Worm (Caenorhabditis elegans) whole organism, L2 larva: ENCODE measurements around the gene nape-1.

Experiments used
- C34F6.9 ChIP-seq: fragments of 150-350 bp; optimal IDR thresholded peaks from 2 replicates; lab custom pipeline; 2014; ENCODE audit warnings: missing biosample characterization, missing genetic modification characterization
- F13H6.1 ChIP-seq: sonication (generic microtip); optimal IDR thresholded peaks from 2 replicates; lab custom pipeline; 2016; ENCODE audit warnings: missing genetic modification characterization, missing compliant biosample characterization
- ZK546.5 ChIP-seq: sonication (generic microtip); optimal IDR thresholded peaks from 2 replicates; lab custom pipeline; 2017; ENCODE audit warnings: missing biosample characterization, missing genetic modification characterization
- aly-2 ChIP-seq: fragments of 150-350 bp; optimal IDR thresholded peaks from 2 replicates; lab custom pipeline; 2014; ENCODE audit warnings: missing biosample characterization, missing genetic modification characterization
- ceh-16 ChIP-seq: fragments of 150-350 bp; optimal IDR thresholded peaks from 2 replicates; lab custom pipeline; 2014; ENCODE audit warnings: missing biosample characterization, missing genetic modification characterization
- ceh-82 ChIP-seq: fragments of 150-350 bp; optimal IDR thresholded peaks from 2 replicates; lab custom pipeline; 2014; ENCODE audit warnings: missing biosample characterization, missing genetic modification characterization
- crh-2 ChIP-seq: sonication (generic microtip); optimal IDR thresholded peaks from 2 replicates; lab custom pipeline; 2017; ENCODE audit warnings: missing biosample characterization, missing genetic modification characterization
- dmd-4 ChIP-seq: sonication (generic microtip); optimal IDR thresholded peaks from 2 replicates; lab custom pipeline; 2017; ENCODE audit warnings: missing biosample characterization, missing genetic modification characterization
- egl-27 ChIP-seq: sonication (generic microtip); optimal IDR thresholded peaks from 3 replicates; lab custom pipeline; 2017; ENCODE audit warnings: missing biosample characterization, missing genetic modification reagents, missing genetic modification characterization
- elt-1 ChIP-seq: fragments of 150-350 bp; optimal IDR thresholded peaks from 2 replicates; lab custom pipeline; 2014; ENCODE audit warnings: missing biosample characterization, missing genetic modification characterization
- elt-3 ChIP-seq: sonication (generic microtip); optimal IDR thresholded peaks from 2 replicates; lab custom pipeline; 2017; ENCODE audit warnings: missing biosample characterization, missing genetic modification characterization
- fos-1 ChIP-seq: fragments of 150-350 bp; optimal IDR thresholded peaks from 2 replicates; lab custom pipeline; 2014; ENCODE audit warnings: missing biosample characterization, missing genetic modification characterization
- lin-39 ChIP-seq: fragments of 150-350 bp; optimal IDR thresholded peaks from 2 replicates; lab custom pipeline; 2014; ENCODE audit warnings: missing biosample characterization, missing genetic modification reagents, missing genetic modification characterization
- lsy-2 ChIP-seq, 2 experiments: fragments of 150-350 bp in 1 of 2; sonication (generic microtip) in 1 of 2; optimal IDR thresholded peaks; 2 replicates each; lab custom pipeline; 2014 to 2017; ENCODE audit warnings: missing biosample characterization in 2 of 2, missing genetic modification characterization in 2 of 2
- mab-5 ChIP-seq: fragments of 150-350 bp; optimal IDR thresholded peaks from 2 replicates; lab custom pipeline; 2014; ENCODE audit warnings: missing biosample characterization, missing genetic modification characterization
- mbf-1 ChIP-seq: sonication (generic microtip); optimal IDR thresholded peaks from 2 replicates; lab custom pipeline; 2017; ENCODE audit warnings: missing biosample characterization, missing genetic modification characterization
- mdl-1 ChIP-seq, 2 experiments: fragments of 150-350 bp in 1 of 2; sonication (generic microtip) in 1 of 2; optimal IDR thresholded peaks; 2 replicates each; lab custom pipeline; 2017; ENCODE audit warnings: missing biosample characterization in 2 of 2, missing genetic modification characterization in 2 of 2
- nhr-11 ChIP-seq: fragments of 150-350 bp; optimal IDR thresholded peaks from 2 replicates; lab custom pipeline; 2014; ENCODE audit warnings: missing biosample characterization, missing genetic modification characterization
- nhr-12 ChIP-seq: fragments of 150-350 bp; optimal IDR thresholded peaks from 2 replicates; lab custom pipeline; 2014; ENCODE audit warnings: missing biosample characterization, missing genetic modification characterization
- nhr-129 ChIP-seq: fragments of 150-350 bp; optimal IDR thresholded peaks from 2 replicates; lab custom pipeline; 2014; ENCODE audit warnings: missing biosample characterization, missing genetic modification characterization
- nhr-21 ChIP-seq: fragments of 150-350 bp; optimal IDR thresholded peaks from 2 replicates; lab custom pipeline; 2014; ENCODE audit warnings: missing biosample characterization, missing genetic modification characterization
- nhr-6 ChIP-seq: fragments of 150-350 bp; optimal IDR thresholded peaks from 2 replicates; lab custom pipeline; 2014; ENCODE audit warnings: missing biosample characterization, missing genetic modification characterization
- nhr-77 ChIP-seq: fragments of 150-350 bp; optimal IDR thresholded peaks from 2 replicates; lab custom pipeline; 2014; ENCODE audit warnings: missing biosample characterization, missing genetic modification characterization
- peb-1 ChIP-seq: fragments of 150-350 bp; optimal IDR thresholded peaks from 2 replicates; lab custom pipeline; 2014; ENCODE audit warnings: missing biosample characterization, missing genetic modification characterization
- sem-4 ChIP-seq: fragments of 150-350 bp; optimal IDR thresholded peaks from 2 replicates; lab custom pipeline; 2014; ENCODE audit warnings: missing biosample characterization, missing genetic modification reagents, missing genetic modification characterization
- skn-1 ChIP-seq: sonication (generic microtip); optimal IDR thresholded peaks from 2 replicates; lab custom pipeline; 2017; ENCODE audit warnings: missing biosample characterization, missing genetic modification characterization
- sma-3 ChIP-seq: sonication (generic microtip); optimal IDR thresholded peaks from 2 replicates; lab custom pipeline; 2016; ENCODE audit warnings: missing genetic modification reagents, missing genetic modification characterization, missing compliant biosample characterization
- sma-9 ChIP-seq, 2 experiments: fragments of 150-350 bp in 1 of 2; sonication (generic microtip) in 1 of 2; optimal IDR thresholded peaks; 2 replicates each; lab custom pipeline; 2014 to 2016; ENCODE audit warnings: missing genetic modification characterization in 2 of 2, mild to moderate bottlenecking in 1 of 2, missing biosample characterization in 1 of 2, missing compliant biosample characterization in 1 of 2, missing genetic modification reagents in 1 of 2, moderate library complexity in 1 of 2
- unc-39 ChIP-seq: fragments of 150-350 bp; optimal IDR thresholded peaks from 2 replicates; lab custom pipeline; 2014; ENCODE audit warnings: missing biosample characterization, missing genetic modification characterization
- unc-55 ChIP-seq: fragments of 150-350 bp; sonication (generic microtip); optimal IDR thresholded peaks from 3 replicates; lab custom pipeline; 2014; ENCODE audit warnings: missing biosample characterization, missing genetic modification reagents, missing genetic modification characterization
- unc-62 ChIP-seq: fragments of 150-350 bp; optimal IDR thresholded peaks from 2 replicates; lab custom pipeline; 2014; ENCODE audit warnings: missing biosample characterization, missing genetic modification reagents, missing genetic modification characterization
- ztf-1 ChIP-seq: fragments of 200-800 bp; sonication (Bioruptor generic); conservative IDR thresholded peaks from 2 replicates; pipeline ENCODE4 v1.3.6; 2022; ENCODE audit warnings: missing genetic modification characterization, missing compliant biosample characterization
- ztf-11 ChIP-seq: sonication (generic microtip); optimal IDR thresholded peaks from 2 replicates; lab custom pipeline; 2017; ENCODE audit warnings: missing biosample characterization, missing genetic modification characterization
- ztf-4 ChIP-seq: fragments of 150-350 bp; optimal IDR thresholded peaks from 2 replicates; lab custom pipeline; 2014; ENCODE audit warnings: missing biosample characterization, missing genetic modification characterization

Gene nape-1

DNA sequence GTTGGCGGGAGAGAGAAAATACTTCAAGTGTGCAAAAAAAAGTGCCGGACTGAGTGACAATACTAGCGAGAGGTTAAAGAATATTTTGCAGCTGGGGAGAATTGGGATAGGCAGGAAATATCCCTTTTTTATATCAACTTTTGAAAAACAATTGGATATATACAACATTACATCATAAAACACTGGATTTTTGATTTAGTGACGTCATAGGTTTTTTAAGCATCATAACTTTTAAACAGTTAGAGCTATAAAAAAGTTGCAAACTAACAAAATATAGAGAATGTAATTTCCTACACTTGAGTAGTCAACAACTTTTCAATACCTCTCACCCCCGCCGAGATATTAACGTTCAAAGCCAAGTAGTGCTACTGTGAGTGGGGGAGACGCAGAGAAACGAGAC is 29.9 kb downstream of the nape-1 start:
- TF ChIP-seq sem-4 (tag; lab: Kevin White, UChicago) (no peak), aly-2 (tag; lab: Kevin White, UChicago) (no peak), peb-1 (tag; lab: Kevin White, UChicago) (no peak), mab-5 (tag; lab: Kevin White, UChicago) (no peak), ztf-4 (tag; lab: Kevin White, UChicago) (no peak), ceh-16 (tag; lab: Kevin White, UChicago) (no peak), ztf-11 (tag; lab: Kevin White, UChicago) (no peak), nhr-6 (tag; lab: Kevin White, UChicago) (no peak), unc-62 (GFP tag; lab: Kevin White, UChicago) (no peak), skn-1 (tag; lab: Kevin White, UChicago) (no peak), sma-9 (GFP tag; optimal IDR thresholded peaks at IDR 0.05; lab: Kevin White, UChicago) (no peak), sma-9 (tag; optimal IDR thresholded peaks at IDR 0.05; lab: Kevin White, UChicago) (no peak), lin-39 (tag; lab: Kevin White, UChicago) (no peak), unc-39 (tag; lab: Kevin White, UChicago) (no peak), sma-3 (GFP tag; lab: Kevin White, UChicago) (no peak), C34F6.9 (tag; lab: Kevin White, UChicago) (no peak), egl-27 (tag; lab: Kevin White, UChicago) (no peak)

DNA sequence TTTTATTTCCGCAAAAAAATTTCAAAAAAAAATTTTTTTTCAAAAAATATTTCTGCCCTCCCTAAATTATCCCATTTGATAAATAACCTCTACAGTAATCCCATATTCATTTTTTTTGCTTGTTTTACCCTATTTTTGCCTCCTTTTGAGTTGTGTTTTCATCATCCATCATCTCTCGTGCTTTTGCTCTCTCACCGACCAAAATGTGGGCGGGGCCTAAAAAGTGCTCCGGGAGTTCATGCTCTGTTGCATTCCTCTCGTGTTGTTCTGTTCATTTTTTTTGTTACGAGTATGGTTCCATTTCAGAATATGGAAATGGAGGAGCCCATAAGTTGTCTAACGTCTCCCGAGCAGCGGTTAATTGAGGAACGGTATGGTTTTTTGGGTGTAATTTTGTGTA is 31.5 kb downstream of the nape-1 start, which contains the start of gene Y37E11AL.1:
Y37E11AL.1 (plus strand) TSS at position 301 of the 400 bp plus-strand sequence.
- TF ChIP-seq dmd-4 (tag; lab: Kevin White, UChicago): no peak
- TF ChIP-seq egl-27 (tag; lab: Kevin White, UChicago): no peak
- TF ChIP-seq lin-39 (tag; lab: Kevin White, UChicago): no peak
- no peak for TF ChIP-seq unc-55
- no peak for TF ChIP-seq unc-39 (tag; lab: Kevin White, UChicago)
- no peak for TF ChIP-seq lsy-2 (tag; optimal IDR thresholded peaks at IDR 0.05; lab: Kevin White, UChicago)
- TF ChIP-seq unc-62 (GFP tag; lab: Kevin White, UChicago): no peak
- no peak for TF ChIP-seq nhr-12 (tag; lab: Kevin White, UChicago)
- TF ChIP-seq mbf-1: no peak
- no peak for TF ChIP-seq ZK546.5 (tag; lab: Kevin White, UChicago)
- TF ChIP-seq elt-1: no peak
- no peak for TF ChIP-seq nhr-129 (tag; lab: Kevin White, UChicago)
- no peak for TF ChIP-seq fos-1 (tag; lab: Kevin White, UChicago)
- TF ChIP-seq sma-9 (GFP tag; optimal IDR thresholded peaks at IDR 0.05; lab: Kevin White, UChicago): no peak
- no peak for TF ChIP-seq sma-9 (tag; optimal IDR thresholded peaks at IDR 0.05; lab: Kevin White, UChicago)
- no peak for TF ChIP-seq nhr-6 (tag; lab: Kevin White, UChicago)
- TF ChIP-seq, all 48 proteins: peak for 0

DNA sequence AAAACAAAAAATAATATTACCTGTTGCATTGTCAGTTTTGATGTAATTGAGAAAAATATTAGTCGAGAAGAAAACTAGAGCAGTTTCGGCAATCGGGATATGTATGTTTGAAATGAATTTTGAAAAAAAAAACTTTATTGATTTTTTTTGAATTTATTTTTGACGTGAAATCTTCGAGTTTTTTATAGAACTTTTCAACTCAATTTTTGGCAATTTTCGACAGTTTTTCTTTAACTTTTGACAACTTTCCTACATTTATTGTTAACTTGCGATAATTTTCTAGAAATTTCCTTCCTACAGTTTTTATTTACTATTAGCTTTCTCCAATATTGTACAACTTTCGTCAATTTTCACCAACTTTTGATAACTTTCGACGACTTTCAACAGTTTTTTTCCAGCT is 38.8 kb downstream of the nape-1 start, which contains the start of gene Y37E11AL.12:
Y37E11AL.12 (minus strand) TSS at position 101 of the 400 bp plus-strand sequence.
- TF ChIP-seq nhr-21 (tag; lab: Kevin White, UChicago) (no peak), unc-62 (GFP tag; lab: Kevin White, UChicago) (no peak), ztf-1 (GFP tag; lab: Robert Waterston, UW) (no peak), mab-5 (tag; lab: Kevin White, UChicago) (no peak), mdl-1 (tag; optimal IDR thresholded peaks at IDR 0.05; lab: Kevin White, UChicago) (no peak), crh-2 (tag; lab: Kevin White, UChicago) (no peak), nhr-77 (tag; lab: Kevin White, UChicago) (no peak), nhr-11 (tag; lab: Kevin White, UChicago) (no peak), elt-3 (tag; lab: Kevin White, UChicago) (no peak)

DNA sequence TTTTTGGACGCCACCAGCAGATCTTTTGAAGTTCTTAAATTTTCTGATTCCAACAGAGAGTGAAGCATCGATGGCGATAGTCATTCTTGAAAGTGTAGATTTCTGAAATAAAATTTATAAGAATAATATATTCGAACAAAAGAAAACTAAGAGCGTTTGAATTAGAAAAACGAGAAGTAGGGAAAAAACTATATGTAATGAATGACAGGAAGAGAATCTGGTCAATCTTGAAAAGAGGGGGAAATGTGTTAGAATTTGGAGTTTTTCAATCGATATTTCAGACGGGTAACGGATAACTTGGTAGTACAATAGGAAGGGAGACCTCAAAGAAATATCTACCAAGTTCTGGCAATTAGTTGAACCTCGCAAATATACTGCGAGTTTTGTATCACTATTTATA is 40.1 kb downstream of the nape-1 start, which contains the start of gene Y37E11AL.9:
Y37E11AL.9 (minus strand) TSS at position 101 of the 400 bp plus-strand sequence.
- TF ChIP-seq ztf-1 (GFP tag; lab: Robert Waterston, UW): no peak
- TF ChIP-seq, all 48 proteins: peak for 0

DNA sequence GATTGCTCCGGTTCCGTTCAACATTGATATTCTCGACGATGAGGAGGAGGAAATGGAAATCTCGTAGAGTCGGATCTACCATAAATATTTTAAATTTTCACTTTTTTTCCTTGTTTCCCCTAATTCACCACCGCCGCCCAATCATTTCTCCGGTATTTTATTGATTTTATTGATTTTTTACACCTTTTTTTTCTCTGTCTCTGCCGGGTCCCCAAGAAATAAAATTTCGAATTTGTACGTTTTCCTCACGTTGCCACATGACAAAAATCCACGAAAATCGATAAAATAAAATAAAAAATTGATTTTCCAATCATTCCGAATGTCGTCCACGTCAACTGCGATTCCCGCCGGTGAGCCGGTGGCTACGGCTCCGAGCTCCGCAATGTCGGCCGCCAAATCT is 42.5 kb downstream of the nape-1 start, which contains the start of gene Y37E11AL.2:
Y37E11AL.2 (plus strand) TSS at position 301 of the 400 bp plus-strand sequence.
- TF ChIP-seq elt-3 (tag; lab: Kevin White, UChicago) (no peak), mdl-1 (tag; optimal IDR thresholded peaks at IDR 0.05; lab: Kevin White, UChicago) (no peak), sma-9 (GFP tag; optimal IDR thresholded peaks at IDR 0.05; lab: Kevin White, UChicago) (no peak), sma-9 (tag; optimal IDR thresholded peaks at IDR 0.05; lab: Kevin White, UChicago) (no peak), ztf-11 (tag; lab: Kevin White, UChicago) (no peak), lsy-2 (tag; optimal IDR thresholded peaks at IDR 0.05; lab: Kevin White, UChicago) (no peak), F13H6.1 (tag; lab: Kevin White, UChicago) (no peak), nhr-11 (tag; lab: Kevin White, UChicago) (no peak), C34F6.9 (tag; lab: Kevin White, UChicago) (no peak), nhr-6 (tag; lab: Kevin White, UChicago) (no peak), elt-1 (no peak), egl-27 (tag; lab: Kevin White, UChicago) (no peak), mab-5 (tag; lab: Kevin White, UChicago) (no peak), ceh-16 (tag; lab: Kevin White, UChicago) (no peak), ceh-82 (tag; lab: Kevin White, UChicago) (no peak), peb-1 (tag; lab: Kevin White, UChicago) (no peak), ztf-1 (GFP tag; lab: Robert Waterston, UW) (no peak), unc-62 (GFP tag; lab: Kevin White, UChicago) (no peak), aly-2 (tag; lab: Kevin White, UChicago) (no peak)
- TF ChIP-seq, all 48 proteins: peak for 0
